Fruit fly (Drosophila melanogaster) whole organism, embryonic: ENCODE measurements around the gene Arv1.
A peak's percentile ranks its signal among the peaks of the same experiment; 100 is the strongest.

Experiments
- BEAF-32 ChIP-seq: fragments of 200-800 bp; sonication (Bioruptor generic); optimal IDR thresholded peaks from 3 replicates; lab custom pipeline; 2017; ENCODE audit warnings: missing biosample characterization, missing genetic modification characterization, mild to moderate bottlenecking, moderate library complexity, missing genetic modification reagents
- BtbVII ChIP-seq: fragments of 200-800 bp; sonication (Bioruptor generic); optimal IDR thresholded peaks from 3 replicates; lab custom pipeline; 2017; ENCODE audit warnings: missing biosample characterization, mild to moderate bottlenecking, missing genetic modification characterization
- C15 ChIP-seq: fragments of 200-800 bp; sonication (Bioruptor generic); IDR thresholded peaks from 3 replicates; pipeline ENCODE4 v1.3.6; 2022; ENCODE audit warnings: missing biosample characterization, missing genetic modification characterization
- CG1024 ChIP-seq: fragments of 200-800 bp; sonication (Bioruptor generic); IDR thresholded peaks from 2 replicates; pipeline ENCODE4 v1.3.6; 2022; ENCODE audit warnings: missing biosample characterization, missing genetic modification characterization
- CG10543 ChIP-seq: fragments of 200-800 bp; sonication (Bioruptor generic); optimal IDR thresholded peaks from 3 replicates; lab custom pipeline; 2017; ENCODE audit warnings: missing biosample characterization, mild to moderate bottlenecking, missing genetic modification characterization, moderate library complexity
- CG12299 ChIP-seq: fragments of 200-800 bp; sonication (Bioruptor generic); optimal IDR thresholded peaks from 2 replicates; lab custom pipeline; 2018; ENCODE audit warnings: missing biosample characterization, mild to moderate bottlenecking, missing genetic modification characterization
- CG1529 ChIP-seq: fragments of 200-800 bp; sonication (Bioruptor generic); optimal IDR thresholded peaks from 3 replicates; lab custom pipeline; 2018; ENCODE audit warnings: missing biosample characterization, missing genetic modification characterization
- CG16813 ChIP-seq: fragments of 200-800 bp; sonication (Bioruptor generic); IDR thresholded peaks from 3 replicates; pipeline ENCODE4 v1.3.6; 2022; ENCODE audit warnings: missing biosample characterization, missing genetic modification characterization; ENCODE audit not compliant: partially characterized antibody
- CG16815 ChIP-seq: fragments of 200-800 bp; sonication (Bioruptor generic); optimal IDR thresholded peaks from 3 replicates; lab custom pipeline; 2017; ENCODE audit warnings: missing biosample characterization, mild to moderate bottlenecking, missing genetic modification characterization
- CG17186 ChIP-seq: fragments of 200-800 bp; sonication (Bioruptor generic); optimal IDR thresholded peaks from 3 replicates; lab custom pipeline; 2017; ENCODE audit warnings: missing biosample characterization, missing genetic modification reagents, missing genetic modification characterization
- CG18599 ChIP-seq: fragments of 200-800 bp; sonication (Bioruptor generic); optimal IDR thresholded peaks from 3 replicates; lab custom pipeline; 2017; ENCODE audit warnings: missing biosample characterization, missing genetic modification characterization, mild to moderate bottlenecking, moderate library complexity, missing genetic modification reagents
- CG2116 ChIP-seq: fragments of 200-800 bp; sonication (Bioruptor generic); optimal IDR thresholded peaks from 3 replicates; lab custom pipeline; 2018; ENCODE audit warnings: missing biosample characterization, mild to moderate bottlenecking, missing genetic modification characterization
- CG2199 ChIP-seq: fragments of 200-800 bp; sonication (Bioruptor generic); IDR thresholded peaks from 3 replicates; pipeline ENCODE4 v1.3.6; 2022; ENCODE audit warnings: missing biosample characterization, missing genetic modification characterization
- CG2202 ChIP-seq: fragments of 200-800 bp; sonication (Bioruptor generic); optimal IDR thresholded peaks from 2 replicates; lab custom pipeline; 2018; ENCODE audit warnings: missing biosample characterization, mild to moderate bottlenecking, missing genetic modification characterization
- CG2712 ChIP-seq: fragments of 200-800 bp; optimal IDR thresholded peaks from 3 replicates; lab custom pipeline; 2019; ENCODE audit warnings: missing biosample characterization, mild to moderate bottlenecking, missing genetic modification characterization, moderate library complexity
- CG31224 ChIP-seq: fragments of 200-800 bp; sonication (Bioruptor generic); IDR thresholded peaks from 2 replicates; pipeline ENCODE4 v1.3.6; 2022; ENCODE audit warnings: missing biosample characterization, missing genetic modification characterization
- CG31441 ChIP-seq: fragments of 200-800 bp; sonication (Bioruptor generic); IDR thresholded peaks from 2 replicates; pipeline ENCODE4 v1.3.6; 2022; ENCODE audit warnings: missing biosample characterization, missing genetic modification characterization
- CG4424 ChIP-seq: fragments of 200-800 bp; sonication (Bioruptor generic); optimal IDR thresholded peaks from 3 replicates; lab custom pipeline; 2016; ENCODE audit warnings: missing biosample characterization, missing genetic modification characterization
- Dp ChIP-seq: fragments of 200-800 bp; sonication (Bioruptor generic); optimal IDR thresholded peaks from 2 replicates; lab custom pipeline; 2018; ENCODE audit warnings: missing biosample characterization, mild to moderate bottlenecking, missing genetic modification characterization, moderate library complexity
- Hand ChIP-seq: fragments of 200-800 bp; sonication (Bioruptor generic); optimal IDR thresholded peaks from 2 replicates; lab custom pipeline; 2017; ENCODE audit warnings: mild to moderate bottlenecking, missing biosample characterization, missing genetic modification reagents, missing genetic modification characterization
- Jarid2 ChIP-seq: fragments of 200-800 bp; sonication (Bioruptor generic); optimal IDR thresholded peaks from 3 replicates; lab custom pipeline; 2017; ENCODE audit warnings: mild to moderate bottlenecking, missing biosample characterization, missing genetic modification reagents, missing genetic modification characterization
- Neu2 ChIP-seq: fragments of 200-800 bp; sonication (Bioruptor generic); optimal IDR thresholded peaks from 3 replicates; lab custom pipeline; 2016; ENCODE audit warnings: missing biosample characterization, missing genetic modification characterization, borderline replicate concordance
- Nf-YB ChIP-seq: fragments of 200-800 bp; sonication (Bioruptor generic); optimal IDR thresholded peaks from 3 replicates; lab custom pipeline; 2019; ENCODE audit warnings: missing biosample characterization, mild to moderate bottlenecking, missing genetic modification characterization, moderate library complexity
- Oaz ChIP-seq: fragments of 200-800 bp; sonication (Bioruptor generic); IDR thresholded peaks from 2 replicates; pipeline ENCODE4 v1.3.6; 2022; ENCODE audit warnings: missing biosample characterization, missing genetic modification characterization
- Side ChIP-seq: fragments of 200-800 bp; sonication (Bioruptor generic); optimal IDR thresholded peaks from 2 replicates; lab custom pipeline; 2016; ENCODE audit warnings: missing biosample characterization, missing genetic modification characterization
- Sin3A ChIP-seq: fragments of >200 bp; optimal IDR thresholded peaks from 2 replicates; lab custom pipeline; 2018
- Taf1 ChIP-seq: fragments of 200-800 bp; sonication (Bioruptor generic); IDR thresholded peaks from 2 replicates; pipeline ENCODE4 v1.3.6; 2022; ENCODE audit warnings: missing biosample characterization, missing genetic modification characterization
- Xbp1 ChIP-seq: fragments of 200-800 bp; sonication (Bioruptor generic); optimal IDR thresholded peaks from 3 replicates; lab custom pipeline; 2016; ENCODE audit warnings: missing biosample characterization, mild to moderate bottlenecking, missing genetic modification characterization
- YL-1 ChIP-seq: fragments of 200-800 bp; sonication (Bioruptor generic); optimal IDR thresholded peaks from 3 replicates; lab custom pipeline; 2017; ENCODE audit warnings: missing biosample characterization, mild to moderate bottlenecking, missing genetic modification characterization
- al ChIP-seq: fragments of 200-800 bp; sonication (Bioruptor generic); IDR thresholded peaks from 2 replicates; pipeline ENCODE4 v1.3.6; 2022; ENCODE audit warnings: missing biosample characterization, missing genetic modification characterization
- cad ChIP-seq: fragments of >200 bp; optimal IDR thresholded peaks from 2 replicates; lab custom pipeline; 2017; ENCODE audit warnings: missing biosample characterization, missing genetic modification characterization
- crc ChIP-seq: fragments of 200-800 bp; sonication (Bioruptor generic); optimal IDR thresholded peaks from 2 replicates; lab custom pipeline; 2016; ENCODE audit warnings: missing biosample characterization, missing genetic modification characterization
- danr ChIP-seq: fragments of 200-800 bp; sonication (Bioruptor generic); IDR thresholded peaks from 2 replicates; pipeline ENCODE4 v1.3.6; 2022; ENCODE audit warnings: missing biosample characterization, missing genetic modification characterization
- emc ChIP-seq: fragments of 200-800 bp; sonication (Bioruptor generic); optimal IDR thresholded peaks from 2 replicates; lab custom pipeline; 2016; ENCODE audit warnings: missing biosample characterization, missing genetic modification characterization
- fd3F ChIP-seq: fragments of 200-800 bp; sonication (Bioruptor generic); optimal IDR thresholded peaks from 2 replicates; lab custom pipeline; 2018; ENCODE audit warnings: missing biosample characterization, mild to moderate bottlenecking, missing genetic modification characterization, moderate library complexity
- gsb-n ChIP-seq: fragments of 200-800 bp; sonication (Bioruptor generic); optimal IDR thresholded peaks from 3 replicates; lab custom pipeline; 2018; ENCODE audit warnings: missing biosample characterization, mild to moderate bottlenecking, missing genetic modification characterization
- gt ChIP-seq: fragments of 200-800 bp; sonication (Bioruptor generic); IDR thresholded peaks from 2 replicates; pipeline ENCODE4 v1.3.6; 2022; ENCODE audit warnings: missing biosample characterization, missing genetic modification characterization
- h ChIP-seq: fragments of >200 bp; optimal IDR thresholded peaks from 2 replicates; lab custom pipeline; 2017
- ham ChIP-seq: fragments of 200-800 bp; sonication (Bioruptor generic); IDR thresholded peaks from 2 replicates; pipeline ENCODE4 v1.3.6; 2022; ENCODE audit warnings: missing biosample characterization, missing genetic modification characterization
- lola ChIP-seq, 3 experiments: fragments of >200 bp in 2 of 3; fragments of 200-800 bp in 1 of 3; sonication (Bioruptor generic) in 1 of 3; optimal IDR thresholded peaks; 2 replicates each; lab custom pipeline; 2017 to 2019; ENCODE audit warnings: missing biosample characterization in 3 of 3, missing genetic modification characterization in 3 of 3, mild to moderate bottlenecking in 1 of 3, moderate library complexity in 1 of 3
- nmo ChIP-seq: fragments of 200-800 bp; sonication (Bioruptor generic); optimal IDR thresholded peaks from 2 replicates; lab custom pipeline; 2018; ENCODE audit warnings: missing biosample characterization, mild to moderate bottlenecking, missing genetic modification characterization, moderate library complexity
- p53 ChIP-seq: fragments of 200-800 bp; sonication (Bioruptor generic); optimal IDR thresholded peaks from 2 replicates; lab custom pipeline; 2016; ENCODE audit warnings: missing biosample characterization, missing genetic modification characterization
- pum ChIP-seq: fragments of 200-800 bp; sonication (Bioruptor generic); optimal IDR thresholded peaks from 2 replicates; lab custom pipeline; 2016; ENCODE audit warnings: missing biosample characterization, missing genetic modification characterization
- row ChIP-seq: fragments of 200-800 bp; sonication (Bioruptor generic); IDR thresholded peaks from 3 replicates; pipeline ENCODE4 v1.3.6; 2022; ENCODE audit warnings: missing biosample characterization, missing genetic modification characterization
- schlank ChIP-seq: fragments of 200-800 bp; sonication (Bioruptor generic); optimal IDR thresholded peaks from 2 replicates; lab custom pipeline; 2018; ENCODE audit warnings: missing biosample characterization, mild to moderate bottlenecking, missing genetic modification characterization
- slou ChIP-seq: fragments of 200-800 bp; sonication (Bioruptor generic); optimal IDR thresholded peaks from 3 replicates; lab custom pipeline; 2016; ENCODE audit warnings: missing biosample characterization, missing genetic modification characterization
- trh ChIP-seq: fragments of 200-800 bp; sonication (Bioruptor generic); optimal IDR thresholded peaks from 2 replicates; lab custom pipeline; 2016; ENCODE audit warnings: missing biosample characterization, missing genetic modification characterization
- ttk ChIP-seq: fragments of 200-800 bp; sonication (Bioruptor generic); IDR thresholded peaks from 2 replicates; pipeline ENCODE4 v2.1.2; 2022; ENCODE audit warnings: missing biosample characterization, missing genetic modification characterization
- zen ChIP-seq: fragments of 200-800 bp; sonication (Bioruptor generic); optimal IDR thresholded peaks from 3 replicates; lab custom pipeline; 2018; ENCODE audit warnings: missing biosample characterization, mild to moderate bottlenecking, missing genetic modification characterization, moderate library complexity

The Arv1 gene

DNA sequence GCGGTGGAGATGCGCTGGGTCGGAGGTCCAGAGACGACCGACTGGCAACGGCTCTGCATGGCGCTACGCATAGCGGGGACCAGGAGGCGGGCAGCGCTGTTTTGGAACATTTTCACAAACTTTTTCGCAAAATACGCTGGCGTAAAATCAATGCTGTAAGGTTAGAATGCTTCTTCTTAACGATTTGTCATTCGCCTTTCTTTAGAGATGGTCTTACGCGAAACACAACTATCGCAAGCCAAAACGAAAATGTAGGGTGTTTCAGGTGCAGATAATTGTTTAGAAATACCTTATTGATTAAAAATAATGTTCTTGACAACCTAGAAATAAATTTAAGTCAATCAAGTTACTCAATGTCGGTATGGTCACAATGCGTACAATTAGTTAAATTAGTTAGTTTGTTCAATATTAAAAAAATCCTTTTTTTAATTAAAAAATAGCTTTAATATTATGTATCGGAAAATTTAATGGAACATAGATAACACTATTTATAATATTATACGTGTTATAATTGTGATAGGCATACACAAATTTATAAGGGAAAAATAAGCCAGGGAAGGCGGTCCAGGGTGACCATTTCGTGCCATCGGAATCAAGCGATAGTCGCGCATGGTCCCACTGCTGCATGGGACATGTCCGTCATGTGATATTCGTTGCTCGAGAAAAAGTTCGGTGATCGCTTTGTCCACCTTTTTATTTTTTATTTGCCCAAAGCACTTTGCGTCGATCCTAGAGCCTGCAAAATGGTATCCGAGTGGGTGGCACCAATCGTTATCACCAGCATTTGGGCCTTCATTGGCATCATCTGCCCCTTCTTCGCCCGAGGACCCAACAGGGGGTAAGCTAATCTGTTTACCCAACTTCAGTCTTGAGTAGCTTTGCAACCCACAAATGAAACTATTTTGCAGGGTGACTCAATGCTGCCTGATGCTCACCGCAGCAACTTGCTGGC is 10.4 kb upstream of the Arv1 start, which contains the start of the genes COX8 and VhaM9.7-b (continued):
- peak; percentile 91 for TF ChIP-seq row (GFP tag; lab: Robert Waterston, UW)
- TF ChIP-seq CG16813 (GFP tag; lab: Robert Waterston, UW) = peak; percentile 80
- no peak for TF ChIP-seq Jarid2
- TF ChIP-seq CG18599 (GFP tag; lab: Kevin White, UChicago) = no peak
- TF ChIP-seq ham (GFP tag; lab: Robert Waterston, UW) = no peak
- TF ChIP-seq CG10543 = peak; percentile 40
- TF ChIP-seq al (GFP tag; lab: Robert Waterston, UW) = peak; percentile 57; the same call in 1 of the 2 replicates
- peak; percentile 78 for TF ChIP-seq nmo (GFP tag; lab: Kevin White, UChicago)
- no peak for TF ChIP-seq Oaz
- peak; percentile 12 for TF ChIP-seq emc (GFP tag; lab: Kevin White, UChicago)
- no peak for TF ChIP-seq p53 (GFP tag; lab: Kevin White, UChicago)
- peak; percentile 47 for TF ChIP-seq CG12299 (tag; lab: Kevin White, UChicago)
- TF ChIP-seq BtbVII (GFP tag; lab: Kevin White, UChicago) = no peak
- no peak for TF ChIP-seq cad (GFP tag; lab: Kevin White, UChicago)
- TF ChIP-seq lola (GFP tag; optimal IDR thresholded peaks at IDR 0.05; lab: Kevin White, UChicago) = peak in 1 of 3 experiments; percentile 62
- TF ChIP-seq fd3F (GFP tag; lab: Kevin White, UChicago) = peak; percentile 32
- TF ChIP-seq CG2199 = peak; percentile 57; the same call in 1 of the 3 replicates
- peak; percentile 62 for TF ChIP-seq pum (GFP tag; lab: Kevin White, UChicago)
- TF ChIP-seq Sin3A (lab: Kevin White, UChicago) = peak; percentile 73
- peak; percentile 71 for TF ChIP-seq CG2712 (tag; lab: Kevin White, UChicago)
- TF ChIP-seq Taf1 (GFP tag; lab: Robert Waterston, UW) = peak; percentile 62; the same call in 1 of the 2 replicates
- TF ChIP-seq CG16815 (GFP tag; lab: Kevin White, UChicago) = peak; percentile 45
- no peak for TF ChIP-seq h (lab: Kevin White, UChicago)
- peak; percentile 8; the same call in 1 of the 2 replicates for TF ChIP-seq CG31224 (GFP tag; lab: Robert Waterston, UW)
- TF ChIP-seq CG4424 (GFP tag; lab: Kevin White, UChicago) = peak; percentile 69
- no peak for TF ChIP-seq gsb-n
- TF ChIP-seq Dp (GFP tag; lab: Kevin White, UChicago) = no peak
- no peak for TF ChIP-seq danr (GFP tag; lab: Robert Waterston, UW)
- no peak for TF ChIP-seq schlank (tag; lab: Kevin White, UChicago)
- no peak for TF ChIP-seq CG17186
- no peak for TF ChIP-seq Neu2
- peak; percentile 55 for TF ChIP-seq zen (tag; lab: Kevin White, UChicago)
- TF ChIP-seq CG2202 (tag; lab: Kevin White, UChicago) = no peak
- TF ChIP-seq Nf-YB (GFP tag; lab: Kevin White, UChicago) = no peak
- peak; percentile 61 for TF ChIP-seq CG2116 (GFP tag; lab: Kevin White, UChicago)
- no peak for TF ChIP-seq C15 (GFP tag; lab: Robert Waterston, UW)
- no peak for TF ChIP-seq CG1529 (GFP tag; lab: Kevin White, UChicago)
- peak; percentile 86 for TF ChIP-seq YL-1 (GFP tag; lab: Kevin White, UChicago)
- no peak for TF ChIP-seq crc
- TF ChIP-seq slou (GFP tag; lab: Kevin White, UChicago) = peak; percentile 57
- 0 out of 2 replicates have a peak, but pooled peaks have one; percentile 16 for TF ChIP-seq CG1024 (GFP tag; lab: Robert Waterston, UW)
- TF ChIP-seq Hand = no peak
- no peak for TF ChIP-seq ttk (GFP tag; lab: Robert Waterston, UW)
- no peak for TF ChIP-seq gt (GFP tag; lab: Robert Waterston, UW)
- peak; percentile 72 for TF ChIP-seq Xbp1
- no peak for TF ChIP-seq Side (GFP tag; lab: Kevin White, UChicago)
- TF ChIP-seq CG31441 (GFP tag; lab: Robert Waterston, UW) = no peak
- TF ChIP-seq trh (GFP tag; lab: Kevin White, UChicago) = no peak
- peak; percentile 93 for TF ChIP-seq BEAF-32 (GFP tag; lab: Kevin White, UChicago)
